Worm (Caenorhabditis elegans) whole organism, L4/young adult: ENCODE results near the gene pals-38.

Source experiments
- dao-5 ChIP-seq: sonication (generic microtip); optimal IDR thresholded peaks from 2 replicates; lab custom pipeline; 2016; ENCODE audit warnings: missing genotype, missing genetic modification characterization, moderate library complexity, missing compliant biosample characterization
- him-1 ChIP-seq: sonication (generic microtip); optimal IDR thresholded peaks from 2 replicates; lab custom pipeline; 2016; ENCODE audit warnings: missing genotype, missing genetic modification reagents, missing genetic modification characterization, missing compliant biosample characterization

- TF ChIP-seq dao-5 (no peak), him-1 (tag; lab: Kevin White, UChicago) (no peak)
Observed at ce11 chrV:12402355-12402754, 44.4 kb downstream of the pals-38 start, which contains the start of gene K01D12.8.
